Worm (Caenorhabditis elegans): ENCODE results near the gene R05G9.1.

DNA sequence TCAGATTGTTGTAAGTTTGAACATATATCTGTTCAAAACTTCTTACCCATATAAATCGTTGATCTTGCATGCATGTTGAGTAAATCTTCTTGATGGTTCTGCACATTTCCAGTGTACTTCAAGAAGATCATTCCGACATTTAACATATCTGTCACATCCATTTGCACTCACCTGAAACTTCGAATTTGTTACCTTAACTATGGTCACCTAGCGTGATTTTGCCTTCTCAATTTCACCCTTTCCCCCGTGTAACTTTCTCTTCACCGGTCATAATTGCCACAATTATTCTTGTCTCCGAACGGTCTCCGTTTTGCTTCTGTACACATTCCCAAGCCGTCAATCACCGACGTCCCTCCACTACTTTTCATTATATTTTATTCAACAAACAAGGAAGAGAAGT lies 10.4 kb downstream of the R05G9.1 start:
- no peak for TF ChIP-seq T22C8.4 (GFP tag; IDR thresholded peaks at IDR 0.05)
- TF ChIP-seq med-1 (GFP tag; optimal IDR thresholded peaks at IDR 0.05; ENCODE audit: insufficient read depth), result no peak
- no peak for TF ChIP-seq klf-2 (GFP tag; conservative IDR thresholded peaks at IDR 0.05)
- TF ChIP-seq flt-1 (GFP tag; IDR thresholded peaks at IDR 0.05), result no peak
- no peak for TF ChIP-seq ztf-29 (GFP tag; IDR thresholded peaks at IDR 0.05)

Measured in whole organism, midembryonic.